Worm (Caenorhabditis elegans) whole organism, midembryonic: ENCODE measurements around the gene toca-1.

Experiments
- T22C8.4 ChIP-seq: fragments of 200-800 bp; sonication (Bioruptor generic); IDR thresholded peaks from 2 replicates; pipeline ENCODE4 v1.3.6; 2022; ENCODE audit warnings: missing genetic modification characterization, missing compliant biosample characterization
- cog-1 ChIP-seq: sonication (generic microtip); optimal IDR thresholded peaks from 2 replicates; lab custom pipeline; 2016; ENCODE audit warnings: missing genetic modification characterization, missing compliant biosample characterization
- flt-1 ChIP-seq: fragments of 200-800 bp; sonication (Bioruptor generic); IDR thresholded peaks from 2 replicates; pipeline ENCODE4 v1.3.6; 2022; ENCODE audit warnings: missing genetic modification characterization, missing compliant biosample characterization
- klf-2 ChIP-seq: fragments of 200-800 bp; sonication (Bioruptor generic); conservative IDR thresholded peaks from 2 replicates; pipeline ENCODE4 v1.3.6; 2022; ENCODE audit warnings: missing genetic modification reagents, missing genetic modification characterization, missing compliant biosample characterization
- med-1 ChIP-seq: sonication (generic microtip); optimal IDR thresholded peaks from 2 replicates; lab custom pipeline; 2017; ENCODE audit warnings: missing genetic modification characterization, mild to moderate bottlenecking, missing compliant biosample characterization, antibody characterized with exemption, missing genetic modification reagents; ENCODE audit not compliant: insufficient read depth
- ref-1 ChIP-seq: fragments of 200-800 bp; sonication (Bioruptor generic); conservative IDR thresholded peaks from 2 replicates; pipeline ENCODE4 v1.3.6; 2022; ENCODE audit warnings: missing genetic modification reagents, missing genetic modification characterization, missing compliant biosample characterization
- tab-1 ChIP-seq: fragments of 200-800 bp; sonication (Bioruptor generic); IDR thresholded peaks from 2 replicates; pipeline ENCODE4 v1.3.6; 2022; ENCODE audit warnings: missing genetic modification characterization, missing compliant biosample characterization
- ztf-23 ChIP-seq: fragments of 200-800 bp; sonication (Bioruptor generic); IDR thresholded peaks from 2 replicates; pipeline ENCODE4 v1.3.6; 2022; ENCODE audit warnings: missing genetic modification reagents, missing genetic modification characterization, missing compliant biosample characterization
- ztf-29 ChIP-seq: fragments of 200-800 bp; sonication (Bioruptor generic); IDR thresholded peaks from 2 replicates; pipeline ENCODE4 v1.3.6; 2022; ENCODE audit warnings: missing genetic modification reagents, missing genetic modification characterization, missing compliant biosample characterization

Gene toca-1

ce11 chrX:1492174-1492573, 29.1 kb downstream of the toca-1 start:
- TF ChIP-seq tab-1 (GFP tag; lab: Robert Waterston, UW) (no peak), ztf-23 (GFP tag; lab: Robert Waterston, UW) (no peak), ztf-29 (no peak), med-1 (GFP tag; lab: Kevin White, UChicago) (no peak), cog-1 (tag; lab: Kevin White, UChicago) (no peak), flt-1 (no peak), klf-2 (no peak), ref-1 (GFP tag; lab: Robert Waterston, UW) (no peak), T22C8.4 (GFP tag; lab: Robert Waterston, UW) (no peak)

ce11 chrX:1491036-1491435, 30.3 kb downstream of the toca-1 start:
- TF ChIP-seq ztf-29, result no peak
- no peak for TF ChIP-seq cog-1 (tag; lab: Kevin White, UChicago)
- TF ChIP-seq klf-2, result no peak
- no peak for TF ChIP-seq ztf-23 (GFP tag; lab: Robert Waterston, UW)
- TF ChIP-seq tab-1 (GFP tag; lab: Robert Waterston, UW), result no peak

ce11 chrX:1489574-1489973, 31.7 kb downstream of the toca-1 start:
- TF ChIP-seq klf-2 (no peak), tab-1 (GFP tag; lab: Robert Waterston, UW) (no peak), flt-1 (no peak), ref-1 (GFP tag; lab: Robert Waterston, UW) (no peak), ztf-23 (GFP tag; lab: Robert Waterston, UW) (no peak), T22C8.4 (GFP tag; lab: Robert Waterston, UW) (no peak), cog-1 (tag; lab: Kevin White, UChicago) (no peak), med-1 (GFP tag; lab: Kevin White, UChicago) (no peak), ztf-29 (no peak)

- TF ChIP-seq T22C8.4 (GFP tag; lab: Robert Waterston, UW) (no peak), klf-2 (no peak), cog-1 (tag; lab: Kevin White, UChicago) (no peak), ztf-29 (no peak), tab-1 (GFP tag; lab: Robert Waterston, UW) (no peak), flt-1 (no peak), ztf-23 (GFP tag; lab: Robert Waterston, UW) (no peak), med-1 (GFP tag; lab: Kevin White, UChicago) (no peak), ref-1 (GFP tag; lab: Robert Waterston, UW) (no peak)
Observed at ce11 chrX:1488775-1489174, 32.5 kb downstream of the toca-1 start.

- TF ChIP-seq flt-1 (no peak), ref-1 (GFP tag; lab: Robert Waterston, UW) (no peak), med-1 (GFP tag; lab: Kevin White, UChicago) (no peak), cog-1 (tag; lab: Kevin White, UChicago) (no peak), ztf-23 (GFP tag; lab: Robert Waterston, UW) (no peak), ztf-29 (no peak), tab-1 (GFP tag; lab: Robert Waterston, UW) (no peak), T22C8.4 (GFP tag; lab: Robert Waterston, UW) (no peak), klf-2 (no peak)
Observed at ce11 chrX:1487096-1487495, 34.2 kb downstream of the toca-1 start.

- TF ChIP-seq klf-2, result no peak
- TF ChIP-seq med-1 (GFP tag; lab: Kevin White, UChicago), result no peak
- peak; percentile 39; the same call in 1 of the 2 replicates for TF ChIP-seq T22C8.4 (GFP tag; lab: Robert Waterston, UW)
- TF ChIP-seq ref-1 (GFP tag; lab: Robert Waterston, UW), result no peak
- no peak for TF ChIP-seq ztf-29
- no peak for TF ChIP-seq tab-1 (GFP tag; lab: Robert Waterston, UW)
- TF ChIP-seq cog-1 (tag; lab: Kevin White, UChicago), result no peak
Observed at ce11 chrX:1486135-1486648, 35.1 kb downstream of the toca-1 start, which contains the start of the genes D1005.10 and dhs-25. TSS of gene D1005.10 (minus strand) at chrX:1486185. TSS of gene dhs-25 (plus strand) at chrX:1486532.

ce11 chrX:1485718-1486117, 35.6 kb downstream of the toca-1 start, which contains the start of gene D1005.4:
TSS of gene D1005.4 (minus strand) at chrX:1485818.
- no peak for TF ChIP-seq flt-1
- TF ChIP-seq med-1 (GFP tag; lab: Kevin White, UChicago), result no peak
- no peak for TF ChIP-seq klf-2

ce11 chrX:1483229-1483628, 38.1 kb downstream of the toca-1 start:
- TF ChIP-seq ztf-23 (GFP tag; lab: Robert Waterston, UW), result no peak
- no peak for TF ChIP-seq med-1 (GFP tag; lab: Kevin White, UChicago)
- no peak for TF ChIP-seq flt-1
- TF ChIP-seq ref-1 (GFP tag; lab: Robert Waterston, UW), result no peak
- TF ChIP-seq ztf-29, result no peak
- TF ChIP-seq tab-1 (GFP tag; lab: Robert Waterston, UW), result no peak
- TF ChIP-seq cog-1 (tag; lab: Kevin White, UChicago), result no peak
- no peak for TF ChIP-seq klf-2
- no peak for TF ChIP-seq T22C8.4 (GFP tag; lab: Robert Waterston, UW)

- TF ChIP-seq med-1 (GFP tag; lab: Kevin White, UChicago), result no peak
- no peak for TF ChIP-seq T22C8.4 (GFP tag; lab: Robert Waterston, UW)
- TF ChIP-seq tab-1 (GFP tag; lab: Robert Waterston, UW), result no peak
- TF ChIP-seq klf-2, result no peak
- no peak for TF ChIP-seq ztf-23 (GFP tag; lab: Robert Waterston, UW)
- TF ChIP-seq ref-1 (GFP tag; lab: Robert Waterston, UW), result no peak
- TF ChIP-seq cog-1 (tag; lab: Kevin White, UChicago), result no peak
- TF ChIP-seq flt-1, result no peak
- TF ChIP-seq ztf-29, result no peak
Observed at ce11 chrX:1480564-1480963, 40.7 kb downstream of the toca-1 start.

- TF ChIP-seq T22C8.4 (GFP tag; lab: Robert Waterston, UW) (no peak), med-1 (GFP tag; lab: Kevin White, UChicago) (no peak), tab-1 (GFP tag; lab: Robert Waterston, UW) (no peak), klf-2 (no peak)
Observed at ce11 chrX:1479637-1480036, 41.6 kb downstream of the toca-1 start.
